Fruit fly (Drosophila melanogaster): ENCODE data around the gene Spag1.

Gene Spag1

dm6 chr3R:26928424-26928823, 19.2 kb upstream of the Spag1 start (continued):
- TF ChIP-seq vvl (GFP tag; IDR thresholded peaks at IDR 0.05) (peak; percentile 49), CG3281 (GFP tag; optimal IDR thresholded peaks at IDR 0.05) (peak; percentile 32), Oaz (GFP tag; IDR thresholded peaks at IDR 0.05) (0 out of 2 replicates have a peak, but pooled peaks have one; percentile 23), CG34422 (GFP tag; IDR thresholded peaks at IDR 0.05) (no peak), sr (GFP tag; IDR thresholded peaks at IDR 0.05) (no peak), CG11723 (GFP tag; optimal IDR thresholded peaks at IDR 0.05) (peak; percentile 21), CG10366 (GFP tag; IDR thresholded peaks at IDR 0.05) (peak; percentile 72), Bdp1 (GFP tag; optimal IDR thresholded peaks at IDR 0.05) (no peak), CG18599 (GFP tag; optimal IDR thresholded peaks at IDR 0.05) (peak; percentile 2), ab (GFP tag; optimal IDR thresholded peaks at IDR 0.05) (no peak), E2f1 (GFP tag; IDR thresholded peaks at IDR 0.05) (peak; percentile 48; the same call in 1 of the 2 replicates), CG30403 (GFP tag; optimal IDR thresholded peaks at IDR 0.05) (peak; percentile 60), maf-S (GFP tag; optimal IDR thresholded peaks at IDR 0.05) (no peak), H2.0 (GFP tag; IDR thresholded peaks at IDR 0.05) (peak; percentile 65), sd (tag; optimal IDR thresholded peaks at IDR 0.05) (peak; percentile 45), Nf-YB (GFP tag; optimal IDR thresholded peaks at IDR 0.05) (peak; percentile 32), E2f2 (GFP tag; IDR thresholded peaks at IDR 0.05) (peak; percentile 50; the same call in 1 of the 2 replicates), MBD-R2 (GFP tag; IDR thresholded peaks at IDR 0.05) (no peak), Fer1 (GFP tag; optimal IDR thresholded peaks at IDR 0.05) (peak; percentile 51), CG2129 (GFP tag; IDR thresholded peaks at IDR 0.05; ENCODE audit: partially characterized antibody) (no peak), CG31365 (tag; optimal IDR thresholded peaks at IDR 0.05) (no peak), Fer3 (tag; optimal IDR thresholded peaks at IDR 0.05) (peak; percentile 40), jing (GFP tag; optimal IDR thresholded peaks at IDR 0.05) (peak; percentile 57), sens (GFP tag) (peak; percentile 74), CG17912 (GFP tag; optimal IDR thresholded peaks at IDR 0.05) (no peak), CG16863 (GFP tag; optimal IDR thresholded peaks at IDR 0.05) (no peak), caup (GFP tag; optimal IDR thresholded peaks at IDR 0.05; ENCODE audit: severe bottlenecking) (peak; percentile 19), CG5245 (GFP tag; optimal IDR thresholded peaks at IDR 0.05) (peak; percentile 28), CG10654 (GFP tag; optimal IDR thresholded peaks at IDR 0.05) (peak; percentile 29), CG15601 (tag; optimal IDR thresholded peaks at IDR 0.05) (peak; percentile 34), ATbp (GFP tag; optimal IDR thresholded peaks at IDR 0.05) (peak; percentile 50), Abd-B (GFP tag; optimal IDR thresholded peaks at IDR 0.05) (peak; percentile 51), CG4707 (GFP tag; optimal IDR thresholded peaks at IDR 0.05) (peak; percentile 57), salm (tag; optimal IDR thresholded peaks at IDR 0.05) (peak; percentile 50), nerfin-1 (tag; optimal IDR thresholded peaks at IDR 0.05) (peak; percentile 19), NK7.1 (GFP tag; optimal IDR thresholded peaks at IDR 0.05) (no peak), Doc2 (GFP tag; IDR thresholded peaks at IDR 0.05) (no peak), CG11504 (tag; optimal IDR thresholded peaks at IDR 0.05) (peak; percentile 78), onecut (GFP tag; IDR thresholded peaks at IDR 0.05) (peak; percentile 14; the same call in 1 of the 2 replicates), Ptx1 (GFP tag; IDR thresholded peaks at IDR 0.05) (peak; percentile 29; the same call in 1 of the 2 replicates), sob (GFP tag; IDR thresholded peaks at IDR 0.05) (peak; percentile 64), grau (tag; optimal IDR thresholded peaks at IDR 0.05) (peak; percentile 73), CG9215 (GFP tag; IDR thresholded peaks at IDR 0.05) (no peak), zfh1 (GFP tag; IDR thresholded peaks at IDR 0.05) (0 out of 3 replicates have a peak, but pooled peaks have one; percentile 29), bcd (GFP tag; optimal IDR thresholded peaks at IDR 0.05) (peak; percentile 22), CG6813 (GFP tag; optimal IDR thresholded peaks at IDR 0.05) (peak; percentile 42), lab (GFP tag; optimal IDR thresholded peaks at IDR 0.05) (peak; percentile 56), CG3847 (GFP tag; IDR thresholded peaks at IDR 0.05) (0 out of 2 replicates have a peak, but pooled peaks have one; percentile 29), prd (optimal IDR thresholded peaks at IDR 0.05) (no peak), prd (GFP tag; IDR thresholded peaks at IDR 0.05) (peak; percentile 61; the same call in 2 of the 3 replicates), CG14050 (GFP tag; IDR thresholded peaks at IDR 0.05) (peak; percentile 47; the same call in 1 of the 3 replicates)
